Worm (Caenorhabditis elegans): ENCODE results near the gene frm-7.

- no peak for TF ChIP-seq ama-1 (optimal IDR thresholded peaks at IDR 0.05)
- TF ChIP-seq eyg-1 (tag; optimal IDR thresholded peaks at IDR 0.05), result no peak
- TF ChIP-seq fkh-10 (GFP tag; optimal IDR thresholded peaks at IDR 0.05), result no peak
These were observed 7.3 kb upstream of the frm-7 start for ce11 chrV:12295015-12295414.
